Worm (Caenorhabditis elegans) whole organism, mixed stage, embryonic: Measurements from ENCODE around the gene srx-50.
A peak's percentile ranks its signal among the peaks of the same experiment; 100 is the strongest.

Experiments
- M03D4.4 ChIP-seq: sonication (generic microtip); optimal IDR thresholded peaks from 2 replicates; lab custom pipeline; 2017; ENCODE audit warnings: mild to moderate bottlenecking, missing genetic modification characterization, missing compliant biosample characterization
- blmp-1 ChIP-seq: fragments of 150-350 bp; optimal IDR thresholded peaks from 2 replicates; lab custom pipeline; 2014; ENCODE audit warnings: missing biosample characterization, missing genetic modification characterization
- ceh-39 ChIP-seq: fragments of 150-350 bp; optimal IDR thresholded peaks from 2 replicates; lab custom pipeline; 2014; ENCODE audit warnings: missing biosample characterization, missing genetic modification characterization
- ceh-43 ChIP-seq: fragments of 200-800 bp; sonication (Bioruptor generic); optimal IDR thresholded peaks from 2 replicates; lab custom pipeline; 2018; ENCODE audit warnings: mild to moderate bottlenecking, missing genetic modification characterization, moderate library complexity, missing compliant biosample characterization
- ceh-83 ChIP-seq: fragments of 200-800 bp; sonication (Bioruptor generic); optimal IDR thresholded peaks from 2 replicates; lab custom pipeline; 2018; ENCODE audit warnings: mild to moderate bottlenecking, missing genetic modification characterization, missing compliant biosample characterization
- ces-1 ChIP-seq: fragments of 150-350 bp; optimal IDR thresholded peaks from 2 replicates; lab custom pipeline; 2014; ENCODE audit warnings: missing biosample characterization, missing genetic modification reagents, missing genetic modification characterization
- drap-1 ChIP-seq: fragments of 200-800 bp; sonication (Bioruptor generic); optimal IDR thresholded peaks from 3 replicates; lab custom pipeline; 2018; ENCODE audit warnings: mild to moderate bottlenecking, missing genetic modification characterization, missing compliant biosample characterization
- elt-1 ChIP-seq: sonication (generic microtip); optimal IDR thresholded peaks from 2 replicates; lab custom pipeline; 2017; ENCODE audit warnings: missing genetic modification characterization, mild to moderate bottlenecking, missing compliant biosample characterization, antibody characterized with exemption, moderate library complexity, borderline replicate concordance; ENCODE audit not compliant: insufficient read depth
- elt-3 ChIP-seq: fragments of 150-350 bp; optimal IDR thresholded peaks from 2 replicates; lab custom pipeline; 2014; ENCODE audit warnings: missing biosample characterization, missing genetic modification characterization
- flh-1 ChIP-seq: fragments of 200-800 bp; sonication (Bioruptor generic); optimal IDR thresholded peaks from 2 replicates; lab custom pipeline; 2018; ENCODE audit warnings: mild to moderate bottlenecking, missing genetic modification characterization, moderate library complexity, missing compliant biosample characterization
- ham-2 ChIP-seq: fragments of 200-800 bp; sonication (Bioruptor generic); optimal IDR thresholded peaks from 2 replicates; lab custom pipeline; 2018; ENCODE audit warnings: mild to moderate bottlenecking, missing genetic modification characterization, missing compliant biosample characterization
- hlh-1 ChIP-seq: fragments of 150-350 bp; optimal IDR thresholded peaks from 2 replicates; lab custom pipeline; 2014; ENCODE audit warnings: missing biosample characterization, missing genetic modification reagents, missing genetic modification characterization
- lin-13 ChIP-seq: fragments of 150-350 bp; optimal IDR thresholded peaks from 2 replicates; lab custom pipeline; 2014; ENCODE audit warnings: missing biosample characterization, missing genetic modification characterization
- lin-32 ChIP-seq: fragments of 200-800 bp; sonication (Bioruptor generic); optimal IDR thresholded peaks from 2 replicates; lab custom pipeline; 2018; ENCODE audit warnings: mild to moderate bottlenecking, missing genetic modification characterization, missing compliant biosample characterization
- lsy-2 ChIP-seq: fragments of 150-350 bp; optimal IDR thresholded peaks from 2 replicates; lab custom pipeline; 2014; ENCODE audit warnings: missing biosample characterization, missing genetic modification characterization
- mab-5 ChIP-seq: fragments of 150-350 bp; optimal IDR thresholded peaks from 2 replicates; lab custom pipeline; 2014; ENCODE audit warnings: missing biosample characterization, missing genetic modification characterization
- mep-1 ChIP-seq: fragments of 150-350 bp; optimal IDR thresholded peaks from 2 replicates; lab custom pipeline; 2017; ENCODE audit warnings: missing biosample characterization, missing genetic modification reagents, missing genetic modification characterization, inconsistent platforms
- mls-2 ChIP-seq: sonication (generic microtip); optimal IDR thresholded peaks from 2 replicates; lab custom pipeline; 2016; ENCODE audit warnings: mild to moderate bottlenecking, missing genetic modification characterization, moderate library complexity, missing compliant biosample characterization
- nhr-12 ChIP-seq: fragments of 150-350 bp; optimal IDR thresholded peaks from 2 replicates; lab custom pipeline; 2014; ENCODE audit warnings: missing biosample characterization, missing genetic modification characterization
- nhr-2 ChIP-seq: fragments of 150-350 bp; optimal IDR thresholded peaks from 2 replicates; lab custom pipeline; 2014; ENCODE audit warnings: missing biosample characterization, missing genetic modification characterization
- nhr-28 ChIP-seq: fragments of 150-350 bp; optimal IDR thresholded peaks from 2 replicates; lab custom pipeline; 2014; ENCODE audit warnings: missing biosample characterization, missing genetic modification characterization
- nhr-76 ChIP-seq: sonication (generic microtip); optimal IDR thresholded peaks from 2 replicates; lab custom pipeline; 2017; ENCODE audit warnings: missing biosample characterization, missing genetic modification characterization
- pha-4 ChIP-seq: fragments of 150-350 bp; optimal IDR thresholded peaks from 2 replicates; lab custom pipeline; 2018; ENCODE audit warnings: missing biosample characterization, missing genetic modification reagents, missing genetic modification characterization
- sem-2 ChIP-seq: fragments of 200-800 bp; sonication (Bioruptor generic); optimal IDR thresholded peaks from 2 replicates; lab custom pipeline; 2018; ENCODE audit warnings: mild to moderate bottlenecking, missing genetic modification characterization, missing compliant biosample characterization
- snpc-4 ChIP-seq: fragments of 150-350 bp; optimal IDR thresholded peaks from 2 replicates; lab custom pipeline; 2014; ENCODE audit warnings: missing biosample characterization, missing genetic modification characterization
- tbx-8 ChIP-seq: fragments of 200-800 bp; sonication (Bioruptor generic); optimal IDR thresholded peaks from 2 replicates; lab custom pipeline; 2018; ENCODE audit warnings: mild to moderate bottlenecking, missing genetic modification characterization, moderate library complexity, missing compliant biosample characterization
- unc-120 ChIP-seq: sonication (generic microtip); optimal IDR thresholded peaks from 2 replicates; lab custom pipeline; 2017; ENCODE audit warnings: missing genetic modification characterization, missing compliant biosample characterization; ENCODE audit not compliant: poor library complexity, severe bottlenecking
- unc-39 ChIP-seq: fragments of 150-350 bp; optimal IDR thresholded peaks from 2 replicates; lab custom pipeline; 2014; ENCODE audit warnings: missing biosample characterization, missing genetic modification characterization
- unc-62 ChIP-seq: fragments of 150-350 bp; optimal IDR thresholded peaks from 2 replicates; lab custom pipeline; 2014; ENCODE audit warnings: missing biosample characterization, missing genetic modification reagents, missing genetic modification characterization
- zip-8 ChIP-seq: fragments of 150-350 bp; optimal IDR thresholded peaks from 2 replicates; lab custom pipeline; 2014; ENCODE audit warnings: missing biosample characterization, missing genetic modification characterization
- ztf-11 ChIP-seq: fragments of 150-350 bp; optimal IDR thresholded peaks from 2 replicates; lab custom pipeline; 2014; ENCODE audit warnings: missing biosample characterization, missing genetic modification characterization

Gene srx-50

DNA sequence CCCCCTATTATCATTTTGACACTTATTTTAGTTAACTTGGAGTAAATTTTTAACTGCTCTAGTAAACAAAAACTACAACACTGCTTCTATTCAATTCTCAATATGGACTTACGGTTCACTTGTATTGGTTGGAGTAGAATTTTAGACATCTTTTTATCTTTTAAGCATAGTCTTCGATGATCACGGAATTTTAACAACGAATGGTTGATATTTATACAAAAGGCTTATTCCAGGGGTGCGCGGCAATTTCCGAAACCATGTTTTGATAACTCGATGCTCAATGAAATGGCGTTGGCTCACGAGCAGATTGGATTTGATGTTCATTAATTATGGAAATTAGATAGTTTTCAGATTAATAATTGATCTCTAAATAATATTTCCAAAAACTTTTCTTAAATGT lies 14.3 kb upstream of the srx-50 start:
- TF ChIP-seq tbx-8 (GFP tag; lab: Kevin White, UChicago) (no peak), flh-1 (no peak), nhr-28 (tag; lab: Kevin White, UChicago) (no peak), ceh-83 (no peak), ceh-43 (GFP tag; lab: Kevin White, UChicago) (no peak), mls-2 (tag; lab: Kevin White, UChicago) (no peak), nhr-12 (no peak), snpc-4 (no peak), lin-13 (tag; lab: Kevin White, UChicago) (no peak), sem-2 (GFP tag; lab: Kevin White, UChicago) (no peak), ham-2 (GFP tag; lab: Kevin White, UChicago) (no peak), nhr-2 (tag; lab: Kevin White, UChicago) (no peak), lsy-2 (tag; lab: Kevin White, UChicago) (no peak), mab-5 (no peak), drap-1 (GFP tag; lab: Kevin White, UChicago) (no peak), unc-39 (no peak), blmp-1 (no peak), elt-3 (tag; lab: Kevin White, UChicago) (no peak), unc-62 (GFP tag; lab: Kevin White, UChicago) (no peak)

DNA sequence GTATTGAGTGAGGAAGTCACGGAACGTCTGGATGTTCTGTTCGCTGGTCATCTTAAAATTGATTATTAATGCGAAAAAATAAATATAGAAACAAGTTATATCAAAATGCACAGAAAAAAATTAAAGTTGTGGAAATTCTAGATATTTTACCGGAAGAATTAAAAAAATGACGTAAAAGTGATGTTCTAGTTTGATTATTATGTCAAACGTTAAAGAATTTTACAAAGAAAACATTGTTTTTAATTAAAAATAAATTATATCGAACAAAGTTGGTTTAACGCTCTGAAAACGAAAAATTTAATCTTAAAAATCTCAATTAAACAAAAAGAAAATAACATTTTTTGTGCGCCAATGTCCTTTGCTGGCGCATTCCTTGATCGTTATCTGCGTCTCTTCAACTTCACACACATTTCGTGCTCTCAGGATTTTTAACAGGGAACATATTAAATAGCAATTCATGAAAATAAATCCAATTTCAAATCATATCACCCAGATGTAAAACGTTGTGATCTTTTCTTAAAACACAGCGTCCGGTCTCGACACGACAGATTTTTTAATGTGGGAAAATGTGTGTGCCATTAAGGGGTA lies 13.1 kb upstream of the srx-50 start, which contains the start of gene tin-9.1:
Gene tin-9.1, minus strand, starts transcription at position 51 of the 588 bp plus-strand sequence.
- TF ChIP-seq lsy-2 (tag; lab: Kevin White, UChicago) (peak; percentile 69), nhr-28 (tag; lab: Kevin White, UChicago) (no peak), ham-2 (GFP tag; lab: Kevin White, UChicago) (no peak), nhr-76 (no peak), unc-120 (tag; lab: Kevin White, UChicago) (no peak), ztf-11 (tag; lab: Kevin White, UChicago) (no peak), elt-3 (tag; lab: Kevin White, UChicago) (no peak), lin-13 (tag; lab: Kevin White, UChicago) (peak; percentile 19), blmp-1 (no peak), ces-1 (GFP tag; lab: Kevin White, UChicago) (peak; percentile 62), hlh-1 (no peak), mep-1 (tag; lab: Kevin White, UChicago) (peak; percentile 45), nhr-12 (no peak), pha-4 (tag; lab: Kevin White, UChicago) (peak; percentile 26), unc-62 (GFP tag; lab: Kevin White, UChicago) (no peak), mab-5 (no peak), drap-1 (GFP tag; lab: Kevin White, UChicago) (no peak), flh-1 (no peak)

DNA sequence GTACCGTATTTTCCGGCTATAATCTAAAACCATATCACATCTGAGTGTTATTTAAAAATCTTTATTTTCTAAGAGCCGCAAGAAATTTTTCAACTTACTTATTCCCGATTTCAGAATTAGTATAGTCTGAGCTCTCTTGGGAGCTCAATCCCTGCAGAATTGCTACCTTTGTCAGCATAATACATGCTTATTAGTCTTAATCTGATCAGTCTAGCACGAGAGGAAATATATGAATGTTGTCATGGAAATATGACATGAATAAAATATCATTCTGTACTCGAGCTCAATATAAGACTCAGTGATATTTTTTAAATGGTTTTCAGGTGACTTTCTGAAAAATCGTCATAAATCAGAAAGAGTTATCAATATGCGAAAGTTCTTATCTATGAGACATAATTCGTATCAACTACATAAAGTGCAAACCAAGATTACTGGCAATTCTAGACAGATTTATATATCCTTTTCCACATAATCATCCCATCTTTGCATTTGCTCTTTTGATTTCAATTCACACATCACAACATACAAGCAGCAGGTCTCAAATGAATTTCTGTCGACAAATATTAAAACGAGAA lies 12.3 kb upstream of the srx-50 start:
- no peak for TF ChIP-seq elt-3 (tag; lab: Kevin White, UChicago)
- TF ChIP-seq unc-120 (tag; lab: Kevin White, UChicago) = no peak
- TF ChIP-seq ham-2 (GFP tag; lab: Kevin White, UChicago) = no peak
- TF ChIP-seq drap-1 (GFP tag; lab: Kevin White, UChicago) = no peak
- no peak for TF ChIP-seq nhr-76
- no peak for TF ChIP-seq ztf-11 (tag; lab: Kevin White, UChicago)
- no peak for TF ChIP-seq sem-2 (GFP tag; lab: Kevin White, UChicago)
- no peak for TF ChIP-seq mep-1 (tag; lab: Kevin White, UChicago)
- no peak for TF ChIP-seq M03D4.4 (tag; lab: Kevin White, UChicago)
- TF ChIP-seq mab-5 = no peak
- no peak for TF ChIP-seq unc-62 (GFP tag; lab: Kevin White, UChicago)
- TF ChIP-seq blmp-1 = no peak
- TF ChIP-seq hlh-1 = no peak
- no peak for TF ChIP-seq ceh-83
- TF ChIP-seq, all 35 proteins: peak for 0

DNA sequence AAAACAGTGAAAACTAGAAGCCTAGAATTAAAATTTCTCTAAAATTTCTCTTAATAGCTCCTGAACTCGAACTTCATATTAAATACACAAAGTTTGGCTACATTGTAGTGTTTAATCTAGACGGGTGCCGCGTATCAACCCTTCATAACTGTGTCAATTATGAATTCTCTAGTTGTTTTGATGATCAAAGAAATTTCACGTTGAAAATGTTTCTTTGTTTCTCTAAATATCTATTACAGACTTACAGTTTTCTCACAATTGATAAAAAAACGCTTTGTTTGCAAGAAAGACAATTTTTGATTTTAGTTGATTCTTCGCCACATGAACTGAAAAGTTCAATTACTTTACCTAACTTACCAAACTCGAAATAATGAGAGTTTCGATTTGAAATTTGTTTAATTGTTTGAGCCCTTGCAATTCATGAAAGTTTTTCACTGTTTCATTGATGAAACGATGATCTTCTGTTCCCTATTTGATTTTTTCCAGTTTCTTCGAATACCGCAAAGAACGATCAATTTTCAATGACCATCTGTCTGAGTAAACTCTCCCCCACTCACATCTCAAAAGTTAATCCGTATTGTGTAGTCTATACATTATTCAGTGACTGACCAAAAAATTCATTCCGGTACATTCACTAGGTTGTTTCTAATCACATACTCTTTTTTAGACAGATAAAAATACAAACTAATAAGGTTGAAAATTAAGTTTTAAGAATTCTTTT lies 11.0 kb upstream of the srx-50 start:
- TF ChIP-seq nhr-12 (no peak), ham-2 (GFP tag; lab: Kevin White, UChicago) (no peak), unc-39 (no peak), nhr-76 (no peak), ceh-43 (GFP tag; lab: Kevin White, UChicago) (no peak), elt-1 (no peak), unc-120 (tag; lab: Kevin White, UChicago) (no peak), ceh-39 (tag; lab: Kevin White, UChicago) (no peak), ceh-83 (no peak), ces-1 (GFP tag; lab: Kevin White, UChicago) (no peak), flh-1 (no peak), snpc-4 (no peak), ztf-11 (tag; lab: Kevin White, UChicago) (no peak), zip-8 (tag; lab: Kevin White, UChicago) (no peak), hlh-1 (no peak), mab-5 (no peak), lin-32 (GFP tag; lab: Kevin White, UChicago) (no peak), blmp-1 (no peak)
